Worm (Caenorhabditis elegans) whole organism, L4 larva: ENCODE results near the gene Y62H9A.4.

Source experiments
- ceh-20 ChIP-seq: fragments of 200-800 bp; sonication (Bioruptor generic); IDR thresholded peaks from 2 replicates; pipeline ENCODE4 v1.3.6; 2022; ENCODE audit warnings: missing genetic modification reagents, missing genetic modification characterization, missing compliant biosample characterization
- ceh-28 ChIP-seq: fragments of 150-350 bp; optimal IDR thresholded peaks from 2 replicates; lab custom pipeline; 2014; ENCODE audit warnings: missing biosample characterization, missing genetic modification reagents, missing genetic modification characterization
- ceh-62 ChIP-seq: sonication (generic microtip); optimal IDR thresholded peaks from 2 replicates; lab custom pipeline; 2017; ENCODE audit warnings: missing biosample characterization, missing genetic modification characterization
- daf-16 ChIP-seq, 3 experiments: sonication (generic microtip); optimal IDR thresholded peaks; 2 replicates each; lab custom pipeline; 2016 to 2017; ENCODE audit warnings: missing genetic modification characterization in 3 of 3, missing genetic modification reagents in 3 of 3, mild to moderate bottlenecking in 2 of 3, missing compliant biosample characterization in 2 of 3, missing biosample characterization in 1 of 3, moderate library complexity in 1 of 3
- dmd-6 ChIP-seq: fragments of 200-800 bp; sonication (Bioruptor generic); IDR thresholded peaks from 2 replicates; pipeline ENCODE4 v1.3.6; 2022; ENCODE audit warnings: missing genetic modification reagents, missing genetic modification characterization, missing compliant biosample characterization
- dve-1 ChIP-seq: sonication (generic microtip); optimal IDR thresholded peaks from 2 replicates; lab custom pipeline; 2017; ENCODE audit warnings: antibody characterized with exemption, mild to moderate bottlenecking, missing genetic modification characterization, missing compliant biosample characterization; ENCODE audit not compliant: insufficient read depth
- fkh-10 ChIP-seq: fragments of 150-350 bp; optimal IDR thresholded peaks from 2 replicates; lab custom pipeline; 2014; ENCODE audit warnings: missing biosample characterization, missing genetic modification reagents, missing genetic modification characterization
- hlh-11 ChIP-seq: fragments of 200-800 bp; sonication (Bioruptor generic); optimal IDR thresholded peaks from 2 replicates; lab custom pipeline; 2018; ENCODE audit warnings: mild to moderate bottlenecking, missing genetic modification characterization, missing compliant biosample characterization
- lin-29 ChIP-seq: fragments of 200-800 bp; sonication (Bioruptor generic); IDR thresholded peaks from 2 replicates; pipeline ENCODE4 v1.3.6; 2022; ENCODE audit warnings: missing genetic modification reagents, missing genetic modification characterization, missing compliant biosample characterization
- lin-39 ChIP-seq: fragments of 150-350 bp; optimal IDR thresholded peaks from 2 replicates; lab custom pipeline; 2014; ENCODE audit warnings: missing biosample characterization, missing genetic modification reagents, missing genetic modification characterization
- madf-5 ChIP-seq, 2 experiments: fragments of 200-800 bp; sonication (Bioruptor generic); IDR thresholded peaks; 2 replicates each; pipeline ENCODE4 v1.3.6; 2022; ENCODE audit warnings: missing compliant biosample characterization in 2 of 2, missing genetic modification characterization in 2 of 2
- nhr-11 ChIP-seq: fragments of 150-350 bp; optimal IDR thresholded peaks from 2 replicates; lab custom pipeline; 2014; ENCODE audit warnings: missing biosample characterization, missing genetic modification characterization
- nhr-48 ChIP-seq: sonication (generic microtip); optimal IDR thresholded peaks from 2 replicates; lab custom pipeline; 2016; ENCODE audit warnings: mild to moderate bottlenecking, missing genetic modification characterization, missing compliant biosample characterization
- pqm-1 ChIP-seq: sonication (generic microtip); optimal IDR thresholded peaks from 2 replicates; lab custom pipeline; 2017; ENCODE audit warnings: missing biosample characterization, missing genetic modification characterization
- sdz-12 ChIP-seq: fragments of 200-800 bp; sonication (Bioruptor generic); optimal IDR thresholded peaks from 2 replicates; lab custom pipeline; 2018; ENCODE audit warnings: mild to moderate bottlenecking, missing genetic modification characterization, missing compliant biosample characterization
- snpc-1.2 ChIP-seq: fragments of 200-800 bp; sonication (Bioruptor generic); IDR thresholded peaks from 2 replicates; pipeline ENCODE4 v1.3.6; 2022; ENCODE audit warnings: missing genetic modification reagents, missing genetic modification characterization, missing compliant biosample characterization
- tra-1 ChIP-seq: fragments of 200-800 bp; sonication (Bioruptor generic); IDR thresholded peaks from 2 replicates; pipeline ENCODE4 v1.3.6; 2022; ENCODE audit warnings: missing genetic modification reagents, missing genetic modification characterization, missing compliant biosample characterization
- unc-39 ChIP-seq: sonication (generic microtip); optimal IDR thresholded peaks from 2 replicates; lab custom pipeline; 2017; ENCODE audit warnings: missing biosample characterization, missing genetic modification characterization

Y62H9A.4 gene

DNA sequence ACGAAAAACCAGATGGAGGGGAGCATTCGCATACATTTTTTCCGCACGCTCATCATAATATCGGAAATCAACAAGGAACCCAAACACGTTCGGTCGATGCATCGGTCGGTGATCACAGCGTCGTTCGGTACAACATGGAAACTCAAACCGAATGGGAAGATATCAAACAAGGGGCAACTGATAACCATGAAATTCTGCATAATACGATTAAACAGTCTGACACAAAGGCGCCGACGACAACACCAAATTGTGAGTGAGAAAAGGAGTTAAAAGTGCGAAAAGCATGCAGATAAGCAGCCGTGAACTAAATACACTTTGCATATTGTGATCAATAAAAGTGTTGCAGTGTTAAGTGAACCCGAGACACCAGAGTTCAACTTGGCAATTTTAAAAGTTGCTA, 45.3 kb downstream of the Y62H9A.4 start:
- peak; percentile 8 for TF ChIP-seq nhr-48 (tag; lab: Kevin White, UChicago)
- peak; percentile 58 for TF ChIP-seq hlh-11 (tag; lab: Kevin White, UChicago)
- TF ChIP-seq dmd-6 (GFP tag; lab: Robert Waterston, UW) = peak; percentile 59
- no peak for TF ChIP-seq lin-39 (tag; lab: Kevin White, UChicago)
- TF ChIP-seq lin-29 (GFP tag; lab: Robert Waterston, UW) = no peak
- TF ChIP-seq ceh-62 (tag; lab: Kevin White, UChicago) = no peak
- TF ChIP-seq sdz-12 (GFP tag; lab: Kevin White, UChicago) = no peak
- TF ChIP-seq tra-1 (GFP tag; lab: Robert Waterston, UW) = no peak
- TF ChIP-seq nhr-11 (tag; lab: Kevin White, UChicago) = no peak
- peak; percentile 51 for TF ChIP-seq dve-1 (tag; lab: Kevin White, UChicago)
- TF ChIP-seq daf-16 (GFP tag; optimal IDR thresholded peaks at IDR 0.05; lab: Kevin White, UChicago) = no peak
- peak; percentile 75 for TF ChIP-seq daf-16 (tag; optimal IDR thresholded peaks at IDR 0.05; lab: Kevin White, UChicago)
- TF ChIP-seq fkh-10 (GFP tag; lab: Kevin White, UChicago) = no peak
- no peak for TF ChIP-seq madf-5 (GFP tag; IDR thresholded peaks at IDR 0.05; lab: Robert Waterston, UW)
- TF ChIP-seq snpc-1.2 = no peak
- peak; percentile 29 for TF ChIP-seq pqm-1 (tag; lab: Kevin White, UChicago)

DNA sequence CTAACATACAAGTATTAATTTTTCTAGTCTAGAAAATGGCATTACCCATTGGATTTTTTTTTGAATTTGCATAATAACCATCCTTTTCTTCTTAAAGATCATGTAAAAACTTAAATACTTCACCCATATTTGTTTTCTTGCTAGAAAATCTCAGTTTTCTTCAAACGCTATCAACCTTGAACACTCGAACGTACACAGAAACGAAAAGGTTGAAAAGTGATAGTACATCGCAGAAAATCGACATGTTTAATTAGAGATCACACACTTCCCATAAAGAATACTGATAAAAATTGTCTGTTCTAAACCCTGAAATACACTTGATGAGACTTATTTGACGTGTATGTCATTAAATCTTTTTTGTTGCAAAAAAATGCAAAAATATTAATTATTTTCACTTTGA, 47.7 kb downstream of the Y62H9A.4 start, which contains the start of gene F55G7.4:
TSS of gene F55G7.4 (plus strand) at position 301 of the 400 bp plus-strand sequence.
- no peak for TF ChIP-seq nhr-11 (tag; lab: Kevin White, UChicago)
- TF ChIP-seq ceh-28 (tag; lab: Kevin White, UChicago) = no peak
- no peak for TF ChIP-seq ceh-20
- TF ChIP-seq fkh-10 (GFP tag; lab: Kevin White, UChicago) = no peak
- no peak for TF ChIP-seq unc-39 (tag; lab: Kevin White, UChicago)
- TF ChIP-seq, all 104 proteins: peak for 0
